Fruit fly (Drosophila melanogaster) whole organism, embryonic: Measurements from ENCODE around the gene Rpp20.

Experiments
- Adf1 ChIP-seq: fragments of 200-800 bp; sonication (Bioruptor generic); IDR thresholded peaks from 2 replicates; pipeline ENCODE4 v1.3.6; 2022; ENCODE audit warnings: missing biosample characterization, missing genetic modification characterization
- BEAF-32 ChIP-seq: fragments of 200-800 bp; sonication (Bioruptor generic); optimal IDR thresholded peaks from 3 replicates; lab custom pipeline; 2017; ENCODE audit warnings: missing biosample characterization, missing genetic modification characterization, mild to moderate bottlenecking, moderate library complexity, missing genetic modification reagents
- Bgb ChIP-seq: fragments of 200-800 bp; sonication (Bioruptor generic); IDR thresholded peaks from 2 replicates; pipeline ENCODE4 v1.3.6; 2022; ENCODE audit warnings: missing biosample characterization, missing genetic modification characterization; ENCODE audit not compliant: partially characterized antibody
- C15 ChIP-seq: fragments of 200-800 bp; sonication (Bioruptor generic); IDR thresholded peaks from 3 replicates; pipeline ENCODE4 v1.3.6; 2022; ENCODE audit warnings: missing biosample characterization, missing genetic modification characterization
- CG10321 ChIP-seq: fragments of 200-800 bp; sonication (Bioruptor generic); IDR thresholded peaks from 2 replicates; pipeline ENCODE4 v1.3.6; 2022; ENCODE audit warnings: missing biosample characterization, missing genetic modification characterization
- CG12236 ChIP-seq: fragments of 200-800 bp; sonication (Bioruptor generic); optimal IDR thresholded peaks from 2 replicates; lab custom pipeline; 2016; ENCODE audit warnings: missing biosample characterization, missing genetic modification characterization
- CG13624 ChIP-seq: fragments of 200-800 bp; sonication (Bioruptor generic); optimal IDR thresholded peaks from 2 replicates; lab custom pipeline; 2016; ENCODE audit warnings: missing biosample characterization, missing genetic modification characterization
- CG1603 ChIP-seq: fragments of 200-800 bp; sonication (Bioruptor generic); optimal IDR thresholded peaks from 2 replicates; lab custom pipeline; 2019; ENCODE audit warnings: missing biosample characterization, mild to moderate bottlenecking, missing genetic modification characterization, moderate library complexity
- CG17361 ChIP-seq: fragments of 200-800 bp; sonication (Bioruptor generic); IDR thresholded peaks from 3 replicates; pipeline ENCODE4 v1.3.6; 2022; ENCODE audit warnings: missing biosample characterization, missing genetic modification characterization
- CG17802 ChIP-seq: fragments of 200-800 bp; sonication (Bioruptor generic); optimal IDR thresholded peaks from 2 replicates; lab custom pipeline; 2018; ENCODE audit warnings: missing biosample characterization, mild to moderate bottlenecking, missing genetic modification characterization, moderate library complexity
- CG1832 ChIP-seq: fragments of 200-800 bp; sonication (Bioruptor generic); optimal IDR thresholded peaks from 2 replicates; lab custom pipeline; 2017; ENCODE audit warnings: missing biosample characterization, mild to moderate bottlenecking, missing genetic modification characterization, inconsistent platforms
- CG2889 ChIP-seq: fragments of 200-800 bp; sonication (Bioruptor generic); IDR thresholded peaks from 3 replicates; pipeline ENCODE4 v1.3.6; 2022; ENCODE audit warnings: missing biosample characterization, missing genetic modification characterization
- CG30020 ChIP-seq: fragments of 200-800 bp; optimal IDR thresholded peaks from 2 replicates; lab custom pipeline; 2019; ENCODE audit warnings: missing biosample characterization, mild to moderate bottlenecking, missing genetic modification characterization, moderate library complexity
- CG32772 ChIP-seq: fragments of 200-800 bp; sonication (Bioruptor generic); IDR thresholded peaks from 2 replicates; pipeline ENCODE4 v1.3.6; 2022; ENCODE audit warnings: missing biosample characterization, missing genetic modification characterization
- CG33213 ChIP-seq: fragments of 200-800 bp; sonication (Bioruptor generic); optimal IDR thresholded peaks from 3 replicates; lab custom pipeline; 2016; ENCODE audit warnings: missing biosample characterization, missing genetic modification characterization
- CG4282 ChIP-seq: fragments of 200-800 bp; sonication (Bioruptor generic); optimal IDR thresholded peaks from 2 replicates; lab custom pipeline; 2016; ENCODE audit warnings: missing biosample characterization, missing genetic modification characterization
- CG4360 ChIP-seq: fragments of 200-800 bp; sonication (Bioruptor generic); IDR thresholded peaks from 2 replicates; pipeline ENCODE4 v1.3.6; 2022; ENCODE audit warnings: missing biosample characterization, missing genetic modification characterization
- CG7271 ChIP-seq: fragments of 200-800 bp; sonication (Bioruptor generic); optimal IDR thresholded peaks from 2 replicates; lab custom pipeline; 2018; ENCODE audit warnings: missing biosample characterization, mild to moderate bottlenecking, missing genetic modification characterization, moderate library complexity
- CG8765 ChIP-seq: fragments of 200-800 bp; sonication (Bioruptor generic); IDR thresholded peaks from 2 replicates; pipeline ENCODE4 v1.3.6; 2022; ENCODE audit warnings: missing biosample characterization, missing genetic modification characterization
- CG9609 ChIP-seq: fragments of 200-800 bp; sonication (Bioruptor generic); optimal IDR thresholded peaks from 3 replicates; lab custom pipeline; 2016; ENCODE audit warnings: missing biosample characterization, missing genetic modification characterization
- CG9797 ChIP-seq: fragments of 200-800 bp; sonication (Bioruptor generic); optimal IDR thresholded peaks from 3 replicates; lab custom pipeline; 2018; ENCODE audit warnings: missing biosample characterization, mild to moderate bottlenecking, missing genetic modification characterization
- CTCF ChIP-seq: fragments of 200-800 bp; sonication (Bioruptor generic); optimal IDR thresholded peaks from 2 replicates; lab custom pipeline; 2017; ENCODE audit warnings: missing biosample characterization, mild to moderate bottlenecking, missing genetic modification characterization, moderate library complexity
- Fer3 ChIP-seq: fragments of 200-800 bp; sonication (Bioruptor generic); optimal IDR thresholded peaks from 2 replicates; lab custom pipeline; 2018; ENCODE audit warnings: missing biosample characterization, mild to moderate bottlenecking, missing genetic modification characterization, moderate library complexity
- Hmx ChIP-seq: fragments of 200-800 bp; sonication (Bioruptor generic); optimal IDR thresholded peaks from 2 replicates; lab custom pipeline; 2016; ENCODE audit warnings: missing biosample characterization, missing genetic modification characterization
- Hr51 ChIP-seq, 2 experiments: fragments of 200-800 bp; sonication (Bioruptor generic); optimal IDR thresholded peaks; 2 replicates in 1 of 2; 3 replicates in 1 of 2; lab custom pipeline; 2016 to 2018; ENCODE audit warnings: missing biosample characterization in 2 of 2, missing genetic modification characterization in 2 of 2, mild to moderate bottlenecking in 1 of 2, moderate library complexity in 1 of 2
- Kr ChIP-seq: fragments of 200-800 bp; sonication (Bioruptor generic); optimal IDR thresholded peaks from 2 replicates; lab custom pipeline; 2017; ENCODE audit warnings: missing biosample characterization, mild to moderate bottlenecking, missing genetic modification characterization
- Rfx ChIP-seq: fragments of 200-800 bp; sonication (Bioruptor generic); IDR thresholded peaks from 2 replicates; pipeline ENCODE4 v1.3.6; 2022; ENCODE audit warnings: missing biosample characterization, missing genetic modification characterization
- Scr ChIP-seq: fragments of 200-800 bp; sonication (Bioruptor generic); IDR thresholded peaks from 2 replicates; pipeline ENCODE4 v1.3.6; 2022; ENCODE audit warnings: missing biosample characterization, missing genetic modification characterization; ENCODE audit not compliant: partially characterized antibody
- Spps ChIP-seq: fragments of 200-800 bp; sonication (Bioruptor generic); optimal IDR thresholded peaks from 2 replicates; lab custom pipeline; 2018; ENCODE audit warnings: missing biosample characterization, mild to moderate bottlenecking, missing genetic modification characterization
- Sry-β ChIP-seq: fragments of 200-800 bp; sonication (Bioruptor generic); optimal IDR thresholded peaks from 2 replicates; lab custom pipeline; 2018; ENCODE audit warnings: missing biosample characterization, mild to moderate bottlenecking, missing genetic modification characterization, moderate library complexity
- cg ChIP-seq: fragments of 200-800 bp; sonication (Bioruptor generic); optimal IDR thresholded peaks from 3 replicates; lab custom pipeline; 2019; ENCODE audit warnings: missing biosample characterization, mild to moderate bottlenecking, missing genetic modification characterization, moderate library complexity
- crc ChIP-seq: fragments of 200-800 bp; sonication (Bioruptor generic); optimal IDR thresholded peaks from 2 replicates; lab custom pipeline; 2016; ENCODE audit warnings: missing biosample characterization, missing genetic modification characterization
- dmrt99B ChIP-seq: fragments of 200-800 bp; sonication (Bioruptor generic); optimal IDR thresholded peaks from 2 replicates; lab custom pipeline; 2018; ENCODE audit warnings: missing biosample characterization, mild to moderate bottlenecking, missing genetic modification characterization, moderate library complexity
- dpn ChIP-seq, 2 experiments: fragments of 200-800 bp; sonication (Bioruptor generic); optimal IDR thresholded peaks; 3 replicates each; lab custom pipeline; 2016; ENCODE audit warnings: missing biosample characterization in 2 of 2, missing genetic modification characterization in 2 of 2
- dysf ChIP-seq: fragments of 200-800 bp; sonication (Bioruptor generic); IDR thresholded peaks from 3 replicates; pipeline ENCODE4 v1.3.6; 2022; ENCODE audit warnings: missing biosample characterization, missing genetic modification characterization
- fd102C ChIP-seq: fragments of 200-800 bp; sonication (Bioruptor generic); optimal IDR thresholded peaks from 2 replicates; lab custom pipeline; 2018; ENCODE audit warnings: missing biosample characterization, mild to moderate bottlenecking, missing genetic modification characterization, moderate library complexity
- gfzf ChIP-seq: fragments of 200-800 bp; sonication (Bioruptor generic); optimal IDR thresholded peaks from 2 replicates; lab custom pipeline; 2016; ENCODE audit warnings: missing biosample characterization, mild to moderate bottlenecking, missing genetic modification characterization, moderate library complexity
- grn ChIP-seq: fragments of 200-800 bp; sonication (Bioruptor generic); optimal IDR thresholded peaks from 3 replicates; lab custom pipeline; 2017; ENCODE audit warnings: missing biosample characterization, missing genetic modification characterization
- klu ChIP-seq: fragments of 200-800 bp; sonication (Bioruptor generic); IDR thresholded peaks from 2 replicates; pipeline ENCODE4 v1.3.6; 2022; ENCODE audit warnings: missing biosample characterization, missing genetic modification characterization
- knrl ChIP-seq: fragments of 200-800 bp; sonication (Bioruptor generic); IDR thresholded peaks from 3 replicates; pipeline ENCODE4 v1.3.6; 2022; ENCODE audit warnings: missing biosample characterization, missing genetic modification characterization; ENCODE audit not compliant: partially characterized antibody
- mirr ChIP-seq: fragments of 200-800 bp; sonication (Bioruptor generic); optimal IDR thresholded peaks from 3 replicates; lab custom pipeline; 2018; ENCODE audit warnings: missing biosample characterization, mild to moderate bottlenecking, missing genetic modification characterization
- mld ChIP-seq: fragments of 200-800 bp; sonication (Bioruptor generic); IDR thresholded peaks from 3 replicates; pipeline ENCODE4 v1.3.6; 2022; ENCODE audit warnings: missing biosample characterization, missing genetic modification characterization; ENCODE audit not compliant: partially characterized antibody
- org-1 ChIP-seq: fragments of 200-800 bp; sonication (Bioruptor generic); optimal IDR thresholded peaks from 2 replicates; lab custom pipeline; 2017; ENCODE audit warnings: missing biosample characterization, missing genetic modification characterization
- phol ChIP-seq: fragments of 200-800 bp; sonication (Bioruptor generic); optimal IDR thresholded peaks from 3 replicates; lab custom pipeline; 2018; ENCODE audit warnings: missing biosample characterization, mild to moderate bottlenecking, missing genetic modification characterization, moderate library complexity
- pros ChIP-seq: fragments of 200-800 bp; sonication (Bioruptor generic); optimal IDR thresholded peaks from 3 replicates; lab custom pipeline; 2019; ENCODE audit warnings: missing biosample characterization, mild to moderate bottlenecking, missing genetic modification characterization, moderate library complexity
- slbo ChIP-seq: fragments of 200-800 bp; sonication (Bioruptor generic); IDR thresholded peaks from 2 replicates; pipeline ENCODE4 v1.3.6; 2022; ENCODE audit warnings: missing biosample characterization, missing genetic modification characterization
- ssp ChIP-seq: fragments of 200-800 bp; sonication (Bioruptor generic); IDR thresholded peaks from 2 replicates; pipeline ENCODE4 v1.3.6; 2022; ENCODE audit warnings: missing biosample characterization, missing genetic modification characterization
- zfh2 ChIP-seq: fragments of 200-800 bp; sonication (Bioruptor generic); optimal IDR thresholded peaks from 2 replicates; lab custom pipeline; 2016; ENCODE audit warnings: missing biosample characterization, missing genetic modification characterization

Rpp20 gene

DNA sequence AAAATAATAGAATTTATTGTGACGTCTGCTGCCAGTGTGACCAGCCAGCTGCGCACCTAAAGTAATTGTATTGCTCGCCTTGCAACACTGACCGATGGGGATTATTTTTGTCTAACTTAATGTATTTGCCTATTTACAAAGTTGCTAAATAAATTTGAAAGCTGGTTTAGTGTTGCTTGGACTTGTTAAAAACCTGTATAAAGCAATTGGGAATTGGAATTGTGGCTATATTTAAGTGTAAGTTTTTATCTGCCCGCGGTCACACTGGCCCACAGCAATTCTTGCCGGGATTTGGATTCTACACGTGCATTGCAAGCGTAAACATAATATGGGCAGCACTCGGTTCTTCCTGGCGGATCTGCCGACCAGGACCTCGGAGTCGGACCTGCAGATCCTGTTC lies 40.1 kb upstream of the Rpp20 start, which contains the start of the genes CG14230 and CG14232 (continued):
- TF ChIP-seq CTCF: no peak
- 0 out of 2 replicates have a peak, but pooled peaks have one; percentile 23 for TF ChIP-seq Rfx (GFP tag; lab: Robert Waterston, UW)
- TF ChIP-seq C15 (GFP tag; lab: Robert Waterston, UW): no peak
- TF ChIP-seq Sry-β (GFP tag; lab: Kevin White, UChicago): no peak
- TF ChIP-seq pros (GFP tag; lab: Kevin White, UChicago): no peak
- no peak for TF ChIP-seq cg
- no peak for TF ChIP-seq Bgb
- TF ChIP-seq dmrt99B (tag; lab: Kevin White, UChicago): no peak
- no peak for TF ChIP-seq mirr (GFP tag; lab: Kevin White, UChicago)
- TF ChIP-seq CG12236 (GFP tag; lab: Kevin White, UChicago): no peak
- TF ChIP-seq dysf (GFP tag; lab: Robert Waterston, UW): no peak
- peak; percentile 81 for TF ChIP-seq CG9797 (GFP tag; lab: Kevin White, UChicago)
- 0 out of 2 replicates have a peak, but pooled peaks have one; percentile 33 for TF ChIP-seq Scr (GFP tag; lab: Robert Waterston, UW)
- TF ChIP-seq CG8765 (GFP tag; lab: Robert Waterston, UW): 0 out of 2 replicates have a peak, but pooled peaks have one; percentile 17
- no peak for TF ChIP-seq Hmx (GFP tag; lab: Kevin White, UChicago)
- 0 out of 3 replicates have a peak, but pooled peaks have one; percentile 39 for TF ChIP-seq knrl
- peak; percentile 16 for TF ChIP-seq CG33213 (GFP tag; lab: Kevin White, UChicago)
- TF ChIP-seq Hr51 (GFP tag; optimal IDR thresholded peaks at IDR 0.05; lab: Kevin White, UChicago): no peak
- TF ChIP-seq Spps (tag; lab: Kevin White, UChicago): no peak
- TF ChIP-seq CG13624: no peak
- TF ChIP-seq slbo (GFP tag; lab: Robert Waterston, UW): no peak
- no peak for TF ChIP-seq klu (GFP tag; lab: Robert Waterston, UW)

DNA sequence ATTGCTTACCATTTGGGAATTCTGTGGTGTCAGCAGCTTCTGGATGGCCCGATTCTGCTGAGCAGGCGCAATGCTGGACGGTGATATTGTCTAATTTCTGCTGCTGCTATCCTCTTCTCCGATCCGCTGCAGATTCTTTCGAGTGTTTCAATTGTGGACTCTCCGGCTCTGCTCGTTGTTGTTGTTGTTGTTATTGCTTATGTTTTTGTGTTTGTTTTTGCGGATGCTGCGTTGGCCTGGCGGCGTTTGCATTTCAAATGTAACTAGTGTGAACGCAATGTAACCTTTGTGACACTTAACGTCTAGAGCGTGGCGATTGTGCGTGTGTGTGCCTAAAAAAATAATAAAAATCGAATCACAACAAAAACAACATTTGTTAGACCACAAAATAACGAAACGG lies 32.3 kb upstream of the Rpp20 start:
- TF ChIP-seq Kr (no peak), fd102C (no peak), phol (tag; lab: Kevin White, UChicago) (no peak), CG7271 (tag; lab: Kevin White, UChicago) (no peak), CG4282 (GFP tag; lab: Kevin White, UChicago) (no peak), grn (GFP tag; lab: Kevin White, UChicago) (no peak), CG17802 (tag; lab: Kevin White, UChicago) (peak; percentile 52), crc (GFP tag; lab: Kevin White, UChicago) (no peak), ssp (GFP tag; lab: Robert Waterston, UW) (0 out of 2 replicates have a peak, but pooled peaks have one; percentile 25), CG2889 (no peak), gfzf (GFP tag; lab: Kevin White, UChicago) (no peak), CG32772 (GFP tag; lab: Robert Waterston, UW) (no peak), CG1603 (tag; lab: Kevin White, UChicago) (no peak), org-1 (no peak), CG9609 (GFP tag; lab: Kevin White, UChicago) (no peak), mld (GFP tag; lab: Robert Waterston, UW) (no peak), dpn (GFP tag; optimal IDR thresholded peaks at IDR 0.05; lab: Kevin White, UChicago) (no peak), CG1832 (no peak), CG10321 (GFP tag; lab: Robert Waterston, UW) (no peak), Fer3 (tag; lab: Kevin White, UChicago) (no peak), CG4360 (GFP tag; lab: Robert Waterston, UW) (peak; percentile 83), CG17361 (GFP tag; lab: Robert Waterston, UW) (no peak), CG30020 (peak; percentile 28), CG8765 (GFP tag; lab: Robert Waterston, UW) (no peak), BEAF-32 (GFP tag; lab: Kevin White, UChicago) (no peak), Adf1 (GFP tag; lab: Robert Waterston, UW) (no peak), zfh2 (no peak)
